Worm (Caenorhabditis elegans) whole organism, mixed stage, embryonic: ENCODE data around the gene ZK177.1.

Experiments used
- M03D4.4 ChIP-seq: sonication (generic microtip); optimal IDR thresholded peaks from 2 replicates; lab custom pipeline; 2017; ENCODE audit warnings: mild to moderate bottlenecking, missing genetic modification characterization, missing compliant biosample characterization
- blmp-1 ChIP-seq: fragments of 150-350 bp; optimal IDR thresholded peaks from 2 replicates; lab custom pipeline; 2014; ENCODE audit warnings: missing biosample characterization, missing genetic modification characterization
- ceh-39 ChIP-seq: fragments of 150-350 bp; optimal IDR thresholded peaks from 2 replicates; lab custom pipeline; 2014; ENCODE audit warnings: missing biosample characterization, missing genetic modification characterization
- ceh-43 ChIP-seq: fragments of 200-800 bp; sonication (Bioruptor generic); optimal IDR thresholded peaks from 2 replicates; lab custom pipeline; 2018; ENCODE audit warnings: mild to moderate bottlenecking, missing genetic modification characterization, moderate library complexity, missing compliant biosample characterization
- ceh-83 ChIP-seq: fragments of 200-800 bp; sonication (Bioruptor generic); optimal IDR thresholded peaks from 2 replicates; lab custom pipeline; 2018; ENCODE audit warnings: mild to moderate bottlenecking, missing genetic modification characterization, missing compliant biosample characterization
- ces-1 ChIP-seq: fragments of 150-350 bp; optimal IDR thresholded peaks from 2 replicates; lab custom pipeline; 2014; ENCODE audit warnings: missing biosample characterization, missing genetic modification reagents, missing genetic modification characterization
- drap-1 ChIP-seq: fragments of 200-800 bp; sonication (Bioruptor generic); optimal IDR thresholded peaks from 3 replicates; lab custom pipeline; 2018; ENCODE audit warnings: mild to moderate bottlenecking, missing genetic modification characterization, missing compliant biosample characterization
- elt-1 ChIP-seq: sonication (generic microtip); optimal IDR thresholded peaks from 2 replicates; lab custom pipeline; 2017; ENCODE audit warnings: missing genetic modification characterization, mild to moderate bottlenecking, missing compliant biosample characterization, antibody characterized with exemption, moderate library complexity, borderline replicate concordance; ENCODE audit not compliant: insufficient read depth
- elt-3 ChIP-seq: fragments of 150-350 bp; optimal IDR thresholded peaks from 2 replicates; lab custom pipeline; 2014; ENCODE audit warnings: missing biosample characterization, missing genetic modification characterization
- ham-2 ChIP-seq: fragments of 200-800 bp; sonication (Bioruptor generic); optimal IDR thresholded peaks from 2 replicates; lab custom pipeline; 2018; ENCODE audit warnings: mild to moderate bottlenecking, missing genetic modification characterization, missing compliant biosample characterization
- hlh-1 ChIP-seq: fragments of 150-350 bp; optimal IDR thresholded peaks from 2 replicates; lab custom pipeline; 2014; ENCODE audit warnings: missing biosample characterization, missing genetic modification reagents, missing genetic modification characterization
- lin-13 ChIP-seq: fragments of 150-350 bp; optimal IDR thresholded peaks from 2 replicates; lab custom pipeline; 2014; ENCODE audit warnings: missing biosample characterization, missing genetic modification characterization
- lin-32 ChIP-seq: fragments of 200-800 bp; sonication (Bioruptor generic); optimal IDR thresholded peaks from 2 replicates; lab custom pipeline; 2018; ENCODE audit warnings: mild to moderate bottlenecking, missing genetic modification characterization, missing compliant biosample characterization
- lsy-2 ChIP-seq: fragments of 150-350 bp; optimal IDR thresholded peaks from 2 replicates; lab custom pipeline; 2014; ENCODE audit warnings: missing biosample characterization, missing genetic modification characterization
- mab-5 ChIP-seq: fragments of 150-350 bp; optimal IDR thresholded peaks from 2 replicates; lab custom pipeline; 2014; ENCODE audit warnings: missing biosample characterization, missing genetic modification characterization
- mep-1 ChIP-seq: fragments of 150-350 bp; optimal IDR thresholded peaks from 2 replicates; lab custom pipeline; 2017; ENCODE audit warnings: missing biosample characterization, missing genetic modification reagents, missing genetic modification characterization, inconsistent platforms
- nhr-12 ChIP-seq: fragments of 150-350 bp; optimal IDR thresholded peaks from 2 replicates; lab custom pipeline; 2014; ENCODE audit warnings: missing biosample characterization, missing genetic modification characterization
- nhr-2 ChIP-seq: fragments of 150-350 bp; optimal IDR thresholded peaks from 2 replicates; lab custom pipeline; 2014; ENCODE audit warnings: missing biosample characterization, missing genetic modification characterization
- nhr-237 ChIP-seq: fragments of 150-350 bp; optimal IDR thresholded peaks from 2 replicates; lab custom pipeline; 2014; ENCODE audit warnings: missing biosample characterization, missing genetic modification characterization
- nhr-28 ChIP-seq: fragments of 150-350 bp; optimal IDR thresholded peaks from 2 replicates; lab custom pipeline; 2014; ENCODE audit warnings: missing biosample characterization, missing genetic modification characterization
- nhr-76 ChIP-seq: sonication (generic microtip); optimal IDR thresholded peaks from 2 replicates; lab custom pipeline; 2017; ENCODE audit warnings: missing biosample characterization, missing genetic modification characterization
- pha-4 ChIP-seq: fragments of 150-350 bp; optimal IDR thresholded peaks from 2 replicates; lab custom pipeline; 2018; ENCODE audit warnings: missing biosample characterization, missing genetic modification reagents, missing genetic modification characterization
- sem-2 ChIP-seq: fragments of 200-800 bp; sonication (Bioruptor generic); optimal IDR thresholded peaks from 2 replicates; lab custom pipeline; 2018; ENCODE audit warnings: mild to moderate bottlenecking, missing genetic modification characterization, missing compliant biosample characterization
- snpc-4 ChIP-seq: fragments of 150-350 bp; optimal IDR thresholded peaks from 2 replicates; lab custom pipeline; 2014; ENCODE audit warnings: missing biosample characterization, missing genetic modification characterization
- sptf-1 ChIP-seq: sonication (generic microtip); optimal IDR thresholded peaks from 2 replicates; lab custom pipeline; 2017; ENCODE audit warnings: mild to moderate bottlenecking, missing genetic modification characterization, moderate library complexity, missing compliant biosample characterization
- tbx-8 ChIP-seq: fragments of 200-800 bp; sonication (Bioruptor generic); optimal IDR thresholded peaks from 2 replicates; lab custom pipeline; 2018; ENCODE audit warnings: mild to moderate bottlenecking, missing genetic modification characterization, moderate library complexity, missing compliant biosample characterization
- unc-62 ChIP-seq: fragments of 150-350 bp; optimal IDR thresholded peaks from 2 replicates; lab custom pipeline; 2014; ENCODE audit warnings: missing biosample characterization, missing genetic modification reagents, missing genetic modification characterization
- zip-8 ChIP-seq: fragments of 150-350 bp; optimal IDR thresholded peaks from 2 replicates; lab custom pipeline; 2014; ENCODE audit warnings: missing biosample characterization, missing genetic modification characterization
- ztf-11 ChIP-seq: fragments of 150-350 bp; optimal IDR thresholded peaks from 2 replicates; lab custom pipeline; 2014; ENCODE audit warnings: missing biosample characterization, missing genetic modification characterization

The ZK177.1 gene

ce11 chrII:5544145-5544515, 16.2 kb downstream of the ZK177.1 start:
- no peak for TF ChIP-seq nhr-28
- no peak for TF ChIP-seq lin-13 (tag; lab: Kevin White, UChicago)
- no peak for TF ChIP-seq ceh-83 (GFP tag; lab: Kevin White, UChicago)
- TF ChIP-seq blmp-1 = no peak
- TF ChIP-seq elt-3 = no peak
- peak; percentile 23 for TF ChIP-seq nhr-2 (tag; lab: Kevin White, UChicago)
- TF ChIP-seq nhr-76 (tag; lab: Kevin White, UChicago) = no peak
- no peak for TF ChIP-seq drap-1 (GFP tag; lab: Kevin White, UChicago)

- TF ChIP-seq ham-2 (GFP tag; lab: Kevin White, UChicago) (no peak), ces-1 (GFP tag; lab: Kevin White, UChicago) (no peak), elt-3 (no peak)
Measured at ce11 chrII:5544764-5545163, 16.8 kb downstream of the ZK177.1 start, which contains the start of gene ins-13. Gene ins-13, minus strand, starts transcription at chrII:5544864.

ce11 chrII:5547442-5547894, 19.5 kb downstream of the ZK177.1 start, which contains the start of gene acdh-2:
Gene acdh-2, minus strand, starts transcription at chrII:5547492.
- no peak for TF ChIP-seq nhr-237 (tag; lab: Kevin White, UChicago)

ce11 chrII:5549746-5550145, 21.8 kb downstream of the ZK177.1 start, which contains the start of gene C17C3.6:
Gene C17C3.6, plus strand, starts transcription at chrII:5550046.
- TF ChIP-seq pha-4 (tag; lab: Kevin White, UChicago) = no peak
- TF ChIP-seq ztf-11 (tag; lab: Kevin White, UChicago) = no peak
- no peak for TF ChIP-seq M03D4.4 (tag; lab: Kevin White, UChicago)
- TF ChIP-seq mab-5 (tag; lab: Kevin White, UChicago) = no peak
- no peak for TF ChIP-seq sem-2 (GFP tag; lab: Kevin White, UChicago)
- no peak for TF ChIP-seq nhr-2 (tag; lab: Kevin White, UChicago)
- no peak for TF ChIP-seq ces-1 (GFP tag; lab: Kevin White, UChicago)
- TF ChIP-seq snpc-4 (tag; lab: Kevin White, UChicago) = no peak
- TF ChIP-seq hlh-1 = no peak
- TF ChIP-seq zip-8 = no peak
- no peak for TF ChIP-seq blmp-1
- TF ChIP-seq ceh-83 (GFP tag; lab: Kevin White, UChicago) = no peak
- no peak for TF ChIP-seq elt-1 (tag; lab: Kevin White, UChicago)
- no peak for TF ChIP-seq ceh-39 (tag; lab: Kevin White, UChicago)

- TF ChIP-seq zip-8 (no peak), nhr-237 (tag; lab: Kevin White, UChicago) (no peak), nhr-12 (tag; lab: Kevin White, UChicago) (no peak), nhr-28 (no peak), tbx-8 (GFP tag; lab: Kevin White, UChicago) (no peak), mep-1 (tag; lab: Kevin White, UChicago) (no peak)
- TF ChIP-seq, all 35 proteins: peak for 0
Measured at ce11 chrII:5551517-5551916, 23.6 kb downstream of the ZK177.1 start, which contains the start of gene C17C3.5. Gene C17C3.5, plus strand, starts transcription at chrII:5551817.

- TF ChIP-seq lin-32 (GFP tag; lab: Kevin White, UChicago) (no peak), sptf-1 (tag; lab: Kevin White, UChicago) (no peak), lin-13 (tag; lab: Kevin White, UChicago) (no peak), unc-62 (GFP tag; lab: Kevin White, UChicago) (no peak), M03D4.4 (tag; lab: Kevin White, UChicago) (no peak), drap-1 (GFP tag; lab: Kevin White, UChicago) (no peak), nhr-28 (no peak), lsy-2 (tag; lab: Kevin White, UChicago) (no peak), nhr-76 (tag; lab: Kevin White, UChicago) (no peak), ham-2 (GFP tag; lab: Kevin White, UChicago) (no peak), ceh-43 (GFP tag; lab: Kevin White, UChicago) (no peak)
Measured at ce11 chrII:5553531-5553930, 25.6 kb downstream of the ZK177.1 start.
